Worm (Caenorhabditis elegans): ENCODE measurements around the gene clec-26.

clec-26 gene

ce11 chrV:16814541-16815207 is 33.7 kb upstream of the clec-26 start:
- TF ChIP-seq lin-15B (tag; optimal IDR thresholded peaks at IDR 0.05): no peak
- peak; percentile 21 for TF ChIP-seq nfya-1 (tag; optimal IDR thresholded peaks at IDR 0.05; ENCODE audit: insufficient read depth)
- TF ChIP-seq elt-2 (tag; optimal IDR thresholded peaks at IDR 0.05): peak; percentile 36
- no peak for TF ChIP-seq unc-39 (tag; optimal IDR thresholded peaks at IDR 0.05)
- peak; percentile 43 for TF ChIP-seq unc-62 (GFP tag; optimal IDR thresholded peaks at IDR 0.05)

ce11 chrV:16815261-16815660 is 33.1 kb upstream of the clec-26 start, which contains the start of gene T20B3.1:
Gene T20B3.1 (plus strand): TSS chrV:16815561.
- TF ChIP-seq daf-12 (tag; optimal IDR thresholded peaks at IDR 0.05) (no peak), nhr-77 (tag; optimal IDR thresholded peaks at IDR 0.05) (no peak), hmg-11 (tag; optimal IDR thresholded peaks at IDR 0.05) (no peak), nhr-67 (tag; optimal IDR thresholded peaks at IDR 0.05) (no peak), nhr-11 (tag; optimal IDR thresholded peaks at IDR 0.05) (no peak), nhr-28 (tag; optimal IDR thresholded peaks at IDR 0.05) (no peak), egl-27 (tag; optimal IDR thresholded peaks at IDR 0.05) (no peak), unc-39 (tag; optimal IDR thresholded peaks at IDR 0.05) (no peak), ceh-82 (tag; optimal IDR thresholded peaks at IDR 0.05) (no peak), jun-1 (tag; optimal IDR thresholded peaks at IDR 0.05) (no peak)

ce11 chrV:16816707-16817106 is 31.7 kb upstream of the clec-26 start:
- TF ChIP-seq pqm-1 (tag; optimal IDR thresholded peaks at IDR 0.05): peak; percentile 80
- no peak for TF ChIP-seq nhr-25 (tag; optimal IDR thresholded peaks at IDR 0.05)
- peak; percentile 88 for TF ChIP-seq elt-2 (tag; optimal IDR thresholded peaks at IDR 0.05)
- no peak for TF ChIP-seq nhr-43 (tag; optimal IDR thresholded peaks at IDR 0.05; ENCODE audit: poor library complexity, severe bottlenecking)

ce11 chrV:16821270-16821737 is 27.1 kb upstream of the clec-26 start, which contains the start of gene T20B3.14:
Gene T20B3.14 (minus strand): TSS chrV:16821320.
- no peak for TF ChIP-seq egl-27 (tag; optimal IDR thresholded peaks at IDR 0.05)
- TF ChIP-seq lin-39 (tag; optimal IDR thresholded peaks at IDR 0.05): peak; percentile 65
- no peak for TF ChIP-seq nhr-12 (tag; optimal IDR thresholded peaks at IDR 0.05)
- peak; percentile 1 for TF ChIP-seq elt-1 (tag; optimal IDR thresholded peaks at IDR 0.05)

ce11 chrV:16827485-16827884 is 20.9 kb upstream of the clec-26 start, which contains the start of gene srh-216:
Gene srh-216 (minus strand): TSS chrV:16827585.
- no peak for TF ChIP-seq nhr-28 (tag; optimal IDR thresholded peaks at IDR 0.05)

ce11 chrV:16829396-16829795 is 19.0 kb upstream of the clec-26 start, which contains the start of gene srh-214:
Gene srh-214 (minus strand): TSS chrV:16829755.
- TF ChIP-seq daf-12 (tag; optimal IDR thresholded peaks at IDR 0.05): no peak
- TF ChIP-seq sea-2 (GFP tag; optimal IDR thresholded peaks at IDR 0.05): no peak
- no peak for TF ChIP-seq aly-2 (tag; optimal IDR thresholded peaks at IDR 0.05)
- TF ChIP-seq nhr-25 (tag; optimal IDR thresholded peaks at IDR 0.05): no peak
- TF ChIP-seq fkh-2 (tag; optimal IDR thresholded peaks at IDR 0.05): no peak
- TF ChIP-seq nfya-1 (tag; optimal IDR thresholded peaks at IDR 0.05; ENCODE audit: insufficient read depth): no peak
- no peak for TF ChIP-seq jun-1 (tag; optimal IDR thresholded peaks at IDR 0.05)
- TF ChIP-seq fkh-10 (GFP tag; optimal IDR thresholded peaks at IDR 0.05): no peak
- no peak for TF ChIP-seq zag-1 (tag; optimal IDR thresholded peaks at IDR 0.05)
- TF ChIP-seq lsy-12 (tag; optimal IDR thresholded peaks at IDR 0.05): no peak
- TF ChIP-seq mml-1 (tag; optimal IDR thresholded peaks at IDR 0.05): no peak
- no peak for TF ChIP-seq mdl-1 (tag; optimal IDR thresholded peaks at IDR 0.05)
- TF ChIP-seq ama-1 (optimal IDR thresholded peaks at IDR 0.05): no peak

- TF ChIP-seq aly-2 (tag; optimal IDR thresholded peaks at IDR 0.05): no peak
These were observed 17.1 kb upstream of the clec-26 start for ce11 chrV:16831310-16831709.

All from whole organism, L3 larva.